Fruit fly (Drosophila melanogaster) whole organism, embryonic: ENCODE results near the gene Fie.

Experiments used
- Bgb ChIP-seq: fragments of 200-800 bp; sonication (Bioruptor generic); IDR thresholded peaks from 2 replicates; pipeline ENCODE4 v1.3.6; 2022; ENCODE audit warnings: missing biosample characterization, missing genetic modification characterization; ENCODE audit not compliant: partially characterized antibody
- Blimp-1 ChIP-seq: fragments of 200-800 bp; sonication (Bioruptor generic); optimal IDR thresholded peaks from 3 replicates; lab custom pipeline; 2018; ENCODE audit warnings: missing biosample characterization, missing genetic modification characterization, mild to moderate bottlenecking, moderate library complexity, missing genetic modification reagents
- C15 ChIP-seq: fragments of 200-800 bp; sonication (Bioruptor generic); IDR thresholded peaks from 3 replicates; pipeline ENCODE4 v1.3.6; 2022; ENCODE audit warnings: missing biosample characterization, missing genetic modification characterization
- CG10274 ChIP-seq: fragments of 200-800 bp; sonication (Bioruptor generic); optimal IDR thresholded peaks from 3 replicates; lab custom pipeline; 2017; ENCODE audit warnings: missing biosample characterization, mild to moderate bottlenecking, missing genetic modification characterization
- CG11504 ChIP-seq: fragments of 200-800 bp; sonication (Bioruptor generic); optimal IDR thresholded peaks from 3 replicates; lab custom pipeline; 2019; ENCODE audit warnings: missing biosample characterization, mild to moderate bottlenecking, missing genetic modification characterization, moderate library complexity
- CG16813 ChIP-seq: fragments of 200-800 bp; sonication (Bioruptor generic); IDR thresholded peaks from 3 replicates; pipeline ENCODE4 v1.3.6; 2022; ENCODE audit warnings: missing biosample characterization, missing genetic modification characterization; ENCODE audit not compliant: partially characterized antibody
- CG2875 ChIP-seq: fragments of 200-800 bp; sonication (Bioruptor generic); optimal IDR thresholded peaks from 2 replicates; lab custom pipeline; 2017; ENCODE audit warnings: missing biosample characterization, mild to moderate bottlenecking, missing genetic modification characterization, missing genetic modification reagents
- CG31365 ChIP-seq: fragments of 200-800 bp; sonication (Bioruptor generic); optimal IDR thresholded peaks from 2 replicates; lab custom pipeline; 2018; ENCODE audit warnings: missing biosample characterization, mild to moderate bottlenecking, missing genetic modification characterization
- CG3407 ChIP-seq: fragments of 200-800 bp; sonication (Bioruptor generic); optimal IDR thresholded peaks from 2 replicates; lab custom pipeline; 2018; ENCODE audit warnings: missing biosample characterization, mild to moderate bottlenecking, missing genetic modification characterization
- CG3838 ChIP-seq: fragments of 200-800 bp; sonication (Bioruptor generic); optimal IDR thresholded peaks from 3 replicates; lab custom pipeline; 2016; ENCODE audit warnings: missing biosample characterization, missing genetic modification characterization
- CG3847 ChIP-seq: fragments of 200-800 bp; sonication (Bioruptor generic); IDR thresholded peaks from 2 replicates; pipeline ENCODE4 v1.3.6; 2022; ENCODE audit warnings: missing biosample characterization, missing genetic modification characterization
- CG7556 ChIP-seq: fragments of 200-800 bp; sonication (Bioruptor generic); optimal IDR thresholded peaks from 2 replicates; lab custom pipeline; 2017; ENCODE audit warnings: missing biosample characterization, mild to moderate bottlenecking, missing genetic modification characterization
- CG8089 ChIP-seq: fragments of 200-800 bp; sonication (Bioruptor generic); optimal IDR thresholded peaks from 3 replicates; lab custom pipeline; 2016; ENCODE audit warnings: missing biosample characterization, missing genetic modification characterization
- CG9797 ChIP-seq: fragments of 200-800 bp; sonication (Bioruptor generic); optimal IDR thresholded peaks from 3 replicates; lab custom pipeline; 2018; ENCODE audit warnings: missing biosample characterization, mild to moderate bottlenecking, missing genetic modification characterization
- D19A ChIP-seq: fragments of 200-800 bp; optimal IDR thresholded peaks from 3 replicates; lab custom pipeline; 2019; ENCODE audit warnings: missing biosample characterization, mild to moderate bottlenecking, missing genetic modification characterization, moderate library complexity
- Fer1 ChIP-seq: fragments of 200-800 bp; sonication (Bioruptor generic); optimal IDR thresholded peaks from 2 replicates; lab custom pipeline; 2017; ENCODE audit warnings: missing biosample characterization, mild to moderate bottlenecking, missing genetic modification characterization
- GATAe ChIP-seq: fragments of 200-800 bp; sonication (Bioruptor generic); conservative IDR thresholded peaks from 2 replicates; pipeline ENCODE4 v1.3.6; 2022; ENCODE audit warnings: missing biosample characterization, missing genetic modification characterization
- HHEX ChIP-seq: fragments of 200-800 bp; sonication (Bioruptor generic); optimal IDR thresholded peaks from 3 replicates; lab custom pipeline; 2017; ENCODE audit warnings: missing biosample characterization, mild to moderate bottlenecking, missing genetic modification characterization, missing genetic modification reagents
- MBD-R2 ChIP-seq: fragments of 200-800 bp; sonication (Bioruptor generic); IDR thresholded peaks from 2 replicates; pipeline ENCODE4 v1.3.6; 2022; ENCODE audit warnings: missing biosample characterization, missing genetic modification characterization
- MESR4 ChIP-seq: fragments of 200-800 bp; sonication (Bioruptor generic); optimal IDR thresholded peaks from 2 replicates; lab custom pipeline; 2018; ENCODE audit warnings: missing biosample characterization, mild to moderate bottlenecking, missing genetic modification characterization, moderate library complexity
- NC2β ChIP-seq: fragments of 200-800 bp; sonication (Bioruptor generic); optimal IDR thresholded peaks from 2 replicates; lab custom pipeline; 2016; ENCODE audit warnings: missing biosample characterization, missing genetic modification characterization
- Oaz ChIP-seq: fragments of 200-800 bp; sonication (Bioruptor generic); IDR thresholded peaks from 2 replicates; pipeline ENCODE4 v1.3.6; 2022; ENCODE audit warnings: missing biosample characterization, missing genetic modification characterization
- Opbp ChIP-seq: fragments of 200-800 bp; sonication (Bioruptor generic); IDR thresholded peaks from 3 replicates; pipeline ENCODE4 v1.3.6; 2022; ENCODE audit warnings: missing biosample characterization, missing genetic modification characterization; ENCODE audit not compliant: partially characterized antibody
- Sin3A ChIP-seq: fragments of >200 bp; optimal IDR thresholded peaks from 2 replicates; lab custom pipeline; 2018
- Sry-δ ChIP-seq: fragments of 200-800 bp; sonication (Bioruptor generic); optimal IDR thresholded peaks from 2 replicates; lab custom pipeline; 2016; ENCODE audit warnings: missing biosample characterization, missing genetic modification characterization
- Tbp ChIP-seq: fragments of >200 bp; optimal IDR thresholded peaks from 2 replicates; lab custom pipeline; 2018; ENCODE audit warnings: missing biosample characterization, missing genetic modification characterization
- cas ChIP-seq: fragments of 200-800 bp; sonication (Bioruptor generic); IDR thresholded peaks from 2 replicates; pipeline ENCODE4 v1.3.6; 2022; ENCODE audit warnings: missing biosample characterization, missing genetic modification characterization
- croc ChIP-seq: fragments of 200-800 bp; sonication (Bioruptor generic); conservative IDR thresholded peaks from 3 replicates; pipeline ENCODE4 v1.3.6; 2022; ENCODE audit warnings: missing biosample characterization, missing genetic modification characterization
- eyg ChIP-seq: fragments of 200-800 bp; sonication (Bioruptor generic); optimal IDR thresholded peaks from 3 replicates; lab custom pipeline; 2016; ENCODE audit warnings: missing biosample characterization, missing genetic modification characterization
- gro ChIP-seq: fragments of 200-800 bp; sonication (Bioruptor generic); optimal IDR thresholded peaks from 2 replicates; lab custom pipeline; 2016; ENCODE audit warnings: missing biosample characterization, missing genetic modification characterization
- gsb ChIP-seq: fragments of 200-800 bp; sonication (Bioruptor generic); IDR thresholded peaks from 2 replicates; pipeline ENCODE4 v1.3.6; 2022; ENCODE audit warnings: missing biosample characterization, missing genetic modification characterization
- her ChIP-seq: fragments of 200-800 bp; sonication (Bioruptor generic); optimal IDR thresholded peaks from 2 replicates; lab custom pipeline; 2016; ENCODE audit warnings: missing biosample characterization, missing genetic modification characterization
- klu ChIP-seq: fragments of 200-800 bp; sonication (Bioruptor generic); IDR thresholded peaks from 2 replicates; pipeline ENCODE4 v1.3.6; 2022; ENCODE audit warnings: missing biosample characterization, missing genetic modification characterization
- nmo ChIP-seq: fragments of 200-800 bp; sonication (Bioruptor generic); optimal IDR thresholded peaks from 2 replicates; lab custom pipeline; 2018; ENCODE audit warnings: missing biosample characterization, mild to moderate bottlenecking, missing genetic modification characterization, moderate library complexity
- onecut ChIP-seq: fragments of 200-800 bp; sonication (Bioruptor generic); IDR thresholded peaks from 2 replicates; pipeline ENCODE4 v1.3.6; 2022; ENCODE audit warnings: missing biosample characterization, missing genetic modification characterization
- phol ChIP-seq: fragments of 200-800 bp; sonication (Bioruptor generic); optimal IDR thresholded peaks from 3 replicates; lab custom pipeline; 2018; ENCODE audit warnings: missing biosample characterization, mild to moderate bottlenecking, missing genetic modification characterization, moderate library complexity
- pita ChIP-seq: fragments of 200-800 bp; sonication (Bioruptor generic); optimal IDR thresholded peaks from 2 replicates; lab custom pipeline; 2017; ENCODE audit warnings: missing biosample characterization, mild to moderate bottlenecking, missing genetic modification characterization
- pnt ChIP-seq: fragments of 200-800 bp; sonication (Bioruptor generic); optimal IDR thresholded peaks from 3 replicates; lab custom pipeline; 2016; ENCODE audit warnings: missing biosample characterization, missing genetic modification characterization
- pum ChIP-seq: fragments of 200-800 bp; sonication (Bioruptor generic); optimal IDR thresholded peaks from 2 replicates; lab custom pipeline; 2016; ENCODE audit warnings: missing biosample characterization, missing genetic modification characterization
- ranshi ChIP-seq: fragments of 200-800 bp; sonication (Bioruptor generic); IDR thresholded peaks from 2 replicates; pipeline ENCODE4 v1.3.6; 2022; ENCODE audit warnings: missing biosample characterization, missing genetic modification characterization
- sens ChIP-seq: fragments of 200-800 bp; sonication (Bioruptor generic); peaks from one replicate; lab custom pipeline; 2016; ENCODE audit warnings: missing biosample characterization, missing genetic modification characterization
- so ChIP-seq: fragments of 200-800 bp; sonication (Bioruptor generic); IDR thresholded peaks from 3 replicates; pipeline ENCODE4 v1.3.6; 2022; ENCODE audit warnings: missing biosample characterization, missing genetic modification characterization
- sr ChIP-seq: fragments of 200-800 bp; sonication (Bioruptor generic); IDR thresholded peaks from 3 replicates; pipeline ENCODE4 v1.3.6; 2022; ENCODE audit warnings: missing biosample characterization, missing genetic modification characterization
- stc ChIP-seq: fragments of 200-800 bp; sonication (Bioruptor generic); IDR thresholded peaks from 2 replicates; pipeline ENCODE4 v1.3.6; 2022; ENCODE audit warnings: missing biosample characterization, missing genetic modification characterization
- sug ChIP-seq: fragments of 200-800 bp; optimal IDR thresholded peaks from 2 replicates; lab custom pipeline; 2019; ENCODE audit warnings: missing biosample characterization, mild to moderate bottlenecking, missing genetic modification characterization, moderate library complexity
- tx ChIP-seq: fragments of 200-800 bp; sonication (Bioruptor generic); optimal IDR thresholded peaks from 2 replicates; lab custom pipeline; 2016; ENCODE audit warnings: missing biosample characterization, missing genetic modification characterization
- vfl ChIP-seq: fragments of 200-800 bp; sonication (Bioruptor generic); optimal IDR thresholded peaks from 2 replicates; lab custom pipeline; 2016; ENCODE audit warnings: missing biosample characterization, missing genetic modification characterization
- wek ChIP-seq: fragments of 200-800 bp; sonication (Bioruptor generic); optimal IDR thresholded peaks from 3 replicates; lab custom pipeline; 2018; ENCODE audit warnings: missing biosample characterization, mild to moderate bottlenecking, missing genetic modification characterization, moderate library complexity

Fie gene

dm6 chr3L:3856004-3856403 lies 36.4 kb upstream of the Fie start (continued):
- TF ChIP-seq D19A (tag; lab: Kevin White, UChicago) (no peak), wek (GFP tag; lab: Kevin White, UChicago) (no peak), her (GFP tag; lab: Kevin White, UChicago) (no peak)
- TF ChIP-seq, all 482 proteins: peak for 9

- TF ChIP-seq pum (GFP tag; lab: Kevin White, UChicago) (no peak), Blimp-1 (peak; percentile 75), gro (GFP tag; lab: Kevin White, UChicago) (no peak), Oaz (GFP tag; lab: Robert Waterston, UW) (no peak), tx (GFP tag; lab: Kevin White, UChicago) (peak; percentile 60), so (GFP tag; lab: Robert Waterston, UW) (peak; percentile 43; the same call in 1 of the 3 replicates), CG10274 (GFP tag; lab: Kevin White, UChicago) (no peak), klu (GFP tag; lab: Robert Waterston, UW) (no peak), CG16813 (GFP tag; lab: Robert Waterston, UW) (no peak), CG2875 (GFP tag; lab: Kevin White, UChicago) (peak; percentile 22), C15 (no peak), CG8089 (GFP tag; lab: Kevin White, UChicago) (peak; percentile 79), cas (GFP tag; lab: Robert Waterston, UW) (no peak), CG3407 (GFP tag; lab: Kevin White, UChicago) (peak; percentile 8), CG7556 (GFP tag; lab: Kevin White, UChicago) (peak; percentile 58), nmo (GFP tag; lab: Kevin White, UChicago) (peak; percentile 85), pnt (GFP tag; lab: Kevin White, UChicago) (no peak), CG3847 (GFP tag; lab: Robert Waterston, UW) (no peak), MESR4 (peak; percentile 3), sug (tag; lab: Kevin White, UChicago) (no peak), ranshi (GFP tag; lab: Robert Waterston, UW) (peak; percentile 53; the same call in 1 of the 2 replicates), Sin3A (no peak), Tbp (GFP tag; lab: Kevin White, UChicago) (no peak), stc (GFP tag; lab: Robert Waterston, UW) (0 out of 2 replicates have a peak, but pooled peaks have one; percentile 24), phol (tag; lab: Kevin White, UChicago) (peak; percentile 85), CG3838 (GFP tag; lab: Kevin White, UChicago) (no peak), sens (GFP tag; lab: Kevin White, UChicago) (peak; percentile 95), CG9797 (GFP tag; lab: Kevin White, UChicago) (no peak), onecut (GFP tag; lab: Robert Waterston, UW) (peak; percentile 59), vfl (GFP tag; lab: Kevin White, UChicago) (no peak), GATAe (no peak), CG11504 (peak; percentile 82), Fer1 (GFP tag; lab: Kevin White, UChicago) (no peak), NC2β (peak; percentile 83), CG31365 (tag; lab: Kevin White, UChicago) (no peak), Bgb (GFP tag; lab: Robert Waterston, UW) (no peak), gsb (GFP tag; lab: Robert Waterston, UW) (no peak), pita (GFP tag; lab: Kevin White, UChicago) (no peak), MBD-R2 (GFP tag; lab: Robert Waterston, UW) (no peak), HHEX (GFP tag; lab: Kevin White, UChicago) (peak; percentile 38), Opbp (GFP tag; lab: Robert Waterston, UW) (no peak), croc (GFP tag; lab: Robert Waterston, UW) (peak; percentile 69), sr (GFP tag; lab: Robert Waterston, UW) (no peak), Sry-δ (peak; percentile 33), eyg (no peak)
Observed at dm6 chr3L:3862504-3863380, 29.6 kb upstream of the Fie start.
